Worm (Caenorhabditis elegans) whole organism, L1 larva: ENCODE results near the gene F46C5.6.

Source experiments
- aly-2 ChIP-seq: fragments of 150-350 bp; optimal IDR thresholded peaks from 2 replicates; lab custom pipeline; 2014; ENCODE audit warnings: missing biosample characterization, missing genetic modification characterization
- ceh-82 ChIP-seq, 3 experiments: fragments of 150-350 bp in 1 of 3; sonication (generic microtip) in 2 of 3; optimal IDR thresholded peaks; 2 replicates each; lab custom pipeline; 2014 to 2017; ENCODE audit warnings: missing biosample characterization in 3 of 3, missing genetic modification characterization in 3 of 3
- hpl-2 ChIP-seq: fragments of 150-350 bp; optimal IDR thresholded peaks from 2 replicates; lab custom pipeline; 2014; ENCODE audit warnings: missing biosample characterization, missing genetic modification reagents, missing genetic modification characterization
- lir-3 ChIP-seq: sonication (generic microtip); optimal IDR thresholded peaks from 2 replicates; lab custom pipeline; 2016; ENCODE audit warnings: mild to moderate bottlenecking, missing genetic modification characterization, moderate library complexity, missing compliant biosample characterization; ENCODE audit not compliant: poor library complexity

- TF ChIP-seq ceh-82 (tag; optimal IDR thresholded peaks at IDR 0.05; lab: Kevin White, UChicago) = no peak
- no peak for TF ChIP-seq lir-3 (tag; lab: Kevin White, UChicago)
- TF ChIP-seq aly-2 (tag; lab: Kevin White, UChicago) = no peak
- no peak for TF ChIP-seq hpl-2 (GFP tag; lab: Kevin White, UChicago)
Observed at ce11 chrII:8891042-8891441, 46.7 kb upstream of the F46C5.6 start.
